Fruit fly (Drosophila melanogaster) whole organism: ENCODE measurements around the gene CG11737.

Experiments
- CG8478 ChIP-seq: fragments of >200 bp; optimal IDR thresholded peaks from 2 replicates; lab custom pipeline; 2018; ENCODE audit warnings: inconsistent platforms
- Dll ChIP-seq: fragments of >200 bp; optimal IDR thresholded peaks from 2 replicates; lab custom pipeline; 2017
- EcR ChIP-seq, 2 experiments: fragments of >200 bp; optimal IDR thresholded peaks; 2 replicates each; lab custom pipeline; 2017; ENCODE audit warnings: missing biosample characterization in 2 of 2, missing genetic modification characterization in 2 of 2, missing genetic modification reagents in 2 of 2
- pan ChIP-seq: fragments of >200 bp; optimal IDR thresholded peaks from 2 replicates; lab custom pipeline; 2017
- psq ChIP-seq: fragments of >200 bp; optimal IDR thresholded peaks from 2 replicates; lab custom pipeline; 2017
- usp ChIP-seq: fragments of >200 bp; optimal IDR thresholded peaks from 2 replicates; lab custom pipeline; 2017; ENCODE audit warnings: missing biosample characterization, missing genetic modification characterization, mixed read lengths

The CG11737 gene

DNA sequence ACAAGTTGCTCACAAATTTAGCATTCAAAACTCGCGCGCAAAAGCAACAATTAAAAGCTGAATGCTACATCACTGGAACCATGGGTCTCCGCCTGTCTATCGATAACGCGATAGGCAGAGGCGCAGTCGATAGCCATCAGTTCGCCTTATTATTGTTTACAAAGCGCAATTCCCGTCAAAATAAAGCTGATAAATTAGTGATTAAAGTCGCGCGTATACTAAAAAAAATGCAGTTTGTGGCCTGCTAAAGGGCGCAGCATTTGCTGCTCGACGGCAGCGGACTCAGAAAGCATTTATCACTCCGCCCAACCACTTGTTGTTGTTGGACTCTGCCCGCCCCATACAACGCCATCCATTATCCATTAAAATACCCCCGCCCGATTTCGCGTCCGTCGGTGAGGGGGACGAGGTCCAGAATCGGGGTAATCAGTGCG, at the start of gene CG11737:
CG11737 (plus strand) TSS at position 117 of the 434 bp plus-strand sequence.
- TF ChIP-seq usp (GFP tag; lab: Kevin White, UChicago) (no peak), pan (lab: Kevin White, UChicago) (peak; percentile 29), CG8478 (lab: Kevin White, UChicago) (no peak), Dll (lab: Kevin White, UChicago) (peak; percentile 36), psq (lab: Kevin White, UChicago) (no peak), EcR (GFP tag; optimal IDR thresholded peaks at IDR 0.05; lab: Kevin White, UChicago) (no peak)

DNA sequence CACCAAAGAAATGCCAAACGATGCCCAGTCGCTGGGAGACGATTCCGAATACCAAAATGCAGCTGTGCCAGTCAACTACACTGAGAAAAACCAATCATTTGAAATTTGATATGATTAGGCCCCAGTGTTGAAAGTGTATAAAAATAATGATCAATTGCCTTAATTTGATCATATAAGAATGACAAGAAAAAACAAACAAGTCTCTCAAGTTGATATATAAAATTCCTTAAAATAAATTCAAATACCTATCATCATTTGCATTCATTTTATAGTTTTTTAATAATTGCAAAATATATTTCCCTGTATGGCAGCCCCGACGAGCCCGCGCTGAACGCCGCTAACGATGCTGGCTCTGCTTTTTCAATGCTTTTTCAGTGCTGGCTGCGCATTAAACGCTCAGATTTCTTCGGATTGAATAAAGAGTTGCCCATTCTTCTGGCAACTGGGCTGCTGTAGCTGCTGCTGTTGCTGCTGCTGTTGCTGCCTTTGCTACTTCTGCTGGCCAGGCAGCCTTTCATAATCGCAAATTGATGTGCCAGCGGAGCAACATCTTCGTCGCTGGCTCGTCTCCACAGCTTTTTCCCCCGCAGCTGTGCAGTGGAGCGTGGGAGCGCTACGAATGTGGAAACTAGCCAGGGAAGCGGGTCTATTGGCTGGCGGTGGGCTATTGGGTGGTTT, 47.8 kb upstream of the CG11737 start:
- TF ChIP-seq Dll (lab: Kevin White, UChicago) (no peak), EcR (GFP tag; optimal IDR thresholded peaks at IDR 0.05; lab: Kevin White, UChicago) (no peak), usp (GFP tag; lab: Kevin White, UChicago) (no peak), pan (lab: Kevin White, UChicago) (no peak), psq (lab: Kevin White, UChicago) (no peak), CG8478 (lab: Kevin White, UChicago) (no peak)

DNA sequence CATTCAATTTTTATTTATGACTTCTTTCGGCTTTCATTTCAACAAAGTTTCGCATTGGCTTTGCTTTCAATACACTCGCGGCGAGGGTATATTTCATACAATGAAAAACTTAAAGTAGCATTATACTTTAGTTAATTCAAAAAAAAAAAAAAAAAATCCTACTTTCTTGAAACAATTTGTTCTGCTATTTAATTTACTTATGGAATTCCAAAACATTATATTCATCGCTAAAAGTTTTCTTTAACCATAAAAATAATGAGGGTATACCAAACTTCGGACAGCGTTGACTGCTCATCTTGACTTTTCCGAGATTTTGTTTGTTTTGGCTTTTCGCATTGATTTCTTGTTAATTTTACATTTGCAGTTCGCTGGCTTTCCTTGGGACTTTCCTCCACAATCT, 47.1 kb upstream of the CG11737 start:
- no peak for TF ChIP-seq EcR (GFP tag; optimal IDR thresholded peaks at IDR 0.05; lab: Kevin White, UChicago)
- no peak for TF ChIP-seq pan (lab: Kevin White, UChicago)
- TF ChIP-seq psq (lab: Kevin White, UChicago), result no peak
- no peak for TF ChIP-seq usp (GFP tag; lab: Kevin White, UChicago)
- no peak for TF ChIP-seq CG8478 (lab: Kevin White, UChicago)
- TF ChIP-seq Dll (lab: Kevin White, UChicago), result no peak

DNA sequence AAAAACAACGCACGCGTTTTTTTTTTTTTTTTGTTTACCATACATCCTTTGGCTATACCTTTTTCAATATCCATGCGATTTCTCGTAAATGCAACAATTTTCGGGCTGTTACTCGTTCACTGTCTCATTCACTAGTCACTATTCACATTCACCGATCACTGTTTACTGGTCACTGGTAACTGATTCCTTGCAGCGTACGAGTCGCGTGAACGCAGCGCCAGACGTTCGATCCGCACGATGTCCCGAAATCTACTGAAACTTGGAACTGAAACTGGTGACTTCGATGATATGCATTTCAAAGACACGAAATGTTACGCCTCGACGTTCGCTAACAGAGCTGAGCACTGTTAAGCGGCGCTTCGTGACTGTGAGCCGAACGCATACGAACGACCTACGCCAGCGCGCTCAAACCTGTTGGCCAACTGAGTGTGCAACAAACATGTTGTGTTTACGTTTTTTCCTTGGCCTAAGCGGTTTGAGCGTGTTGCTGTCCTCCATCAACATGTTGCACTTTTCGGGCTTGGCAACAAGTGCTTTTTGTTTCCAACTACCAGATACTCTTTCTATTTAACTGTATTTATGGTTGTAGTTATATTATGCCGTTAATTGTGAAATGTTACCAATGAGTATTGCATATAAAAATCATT, 40.2 kb upstream of the CG11737 start, which contains the start of gene CG45263:
CG45263 (minus strand) TSS at position 257 of the 647 bp plus-strand sequence.
- TF ChIP-seq pan (lab: Kevin White, UChicago), result no peak
- TF ChIP-seq EcR (GFP tag; optimal IDR thresholded peaks at IDR 0.05; lab: Kevin White, UChicago), result no peak
- no peak for TF ChIP-seq Dll (lab: Kevin White, UChicago)
- TF ChIP-seq CG8478 (lab: Kevin White, UChicago), result no peak
- TF ChIP-seq usp (GFP tag; lab: Kevin White, UChicago), result no peak
- no peak for TF ChIP-seq psq (lab: Kevin White, UChicago)

DNA sequence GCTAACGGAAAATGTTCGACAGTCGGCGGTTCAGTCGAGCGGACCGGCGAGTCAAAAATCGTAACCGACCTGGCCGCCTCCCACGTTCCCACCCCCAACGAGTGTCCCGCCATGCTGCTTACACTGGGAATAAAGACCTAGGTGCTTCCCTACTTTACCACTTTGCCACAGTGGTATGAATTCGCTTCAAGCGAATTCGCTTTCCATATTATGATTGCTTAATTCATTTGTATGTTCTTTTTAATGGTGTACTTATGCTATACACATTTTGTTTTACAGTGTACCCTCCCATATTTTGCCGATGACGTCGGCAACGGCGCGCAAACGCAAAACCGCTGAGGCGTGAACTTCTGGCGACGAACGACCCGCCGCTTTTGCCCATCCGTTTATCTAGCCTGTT, 34.8 kb upstream of the CG11737 start:
- no peak for TF ChIP-seq CG8478 (lab: Kevin White, UChicago)
- no peak for TF ChIP-seq EcR (GFP tag; optimal IDR thresholded peaks at IDR 0.05; lab: Kevin White, UChicago)
- no peak for TF ChIP-seq usp (GFP tag; lab: Kevin White, UChicago)
- no peak for TF ChIP-seq Dll (lab: Kevin White, UChicago)
- TF ChIP-seq pan (lab: Kevin White, UChicago), result no peak
- TF ChIP-seq psq (lab: Kevin White, UChicago), result no peak

DNA sequence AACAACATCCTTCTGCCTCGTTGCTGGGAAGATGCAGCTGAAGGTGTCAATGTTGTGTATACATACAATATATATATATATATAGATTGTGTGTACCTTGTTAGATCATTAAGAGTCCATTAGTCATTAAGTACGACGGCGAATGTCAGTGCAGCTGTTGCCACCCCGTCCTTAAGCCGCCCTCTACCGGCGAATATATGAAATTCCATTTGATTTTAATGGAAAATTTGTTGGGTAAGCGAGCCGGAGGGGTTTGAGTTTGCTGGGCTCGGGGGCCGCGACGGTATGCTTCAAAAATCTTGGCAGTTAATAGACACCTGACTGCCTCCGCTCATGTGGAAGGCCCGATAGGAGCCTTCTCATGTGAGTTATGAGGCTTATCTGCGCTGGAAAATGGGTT, 33.1 kb upstream of the CG11737 start:
- TF ChIP-seq CG8478 (lab: Kevin White, UChicago) (no peak), usp (GFP tag; lab: Kevin White, UChicago) (no peak), psq (lab: Kevin White, UChicago) (no peak)

DNA sequence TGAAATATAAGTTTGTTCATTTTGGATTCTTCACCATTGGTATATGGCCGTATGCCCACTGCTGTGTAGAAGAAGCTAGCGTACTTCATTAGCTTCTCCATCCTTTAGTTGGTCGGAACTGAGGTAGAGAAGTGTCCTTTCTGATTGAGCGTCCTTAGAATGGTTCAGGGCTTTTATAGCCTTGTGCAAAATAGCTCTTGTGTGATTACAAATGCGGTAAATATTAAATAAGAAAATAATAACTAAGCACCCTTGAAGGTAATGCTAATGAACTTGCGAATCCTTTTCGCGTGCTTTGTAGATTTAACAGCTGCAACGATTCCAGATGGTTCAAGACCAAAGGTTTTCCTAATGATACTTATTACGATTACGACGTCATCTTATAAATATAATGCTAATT, 6.4 kb upstream of the CG11737 start, which contains the start of gene Or85b:
Or85b (minus strand) TSS at position 101 of the 400 bp plus-strand sequence.
- no peak for TF ChIP-seq pan (lab: Kevin White, UChicago)

DNA sequence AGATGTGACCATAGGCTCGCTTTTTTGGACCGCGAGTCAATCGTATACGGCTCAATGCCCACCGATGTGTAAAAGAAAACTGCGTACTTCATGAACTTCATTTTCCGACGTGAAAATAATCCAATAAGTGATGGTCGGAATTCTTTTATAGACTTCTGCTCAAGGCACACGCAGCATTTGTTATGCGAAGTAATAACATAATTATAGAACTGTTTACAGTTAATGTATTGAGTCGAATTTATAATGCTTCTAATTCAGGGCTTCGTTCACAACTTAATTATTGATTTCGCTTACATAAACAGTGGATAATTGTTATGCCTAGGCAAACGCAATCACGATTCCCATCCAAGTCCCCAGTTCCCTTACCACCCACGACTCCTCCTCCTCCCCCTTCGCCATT, 4.7 kb upstream of the CG11737 start, which contains the start of gene Or85c:
Or85c (minus strand) TSS at position 101 of the 400 bp plus-strand sequence.
- TF ChIP-seq CG8478 (lab: Kevin White, UChicago), result no peak
- no peak for TF ChIP-seq usp (GFP tag; lab: Kevin White, UChicago)
- TF ChIP-seq psq (lab: Kevin White, UChicago), result no peak

DNA sequence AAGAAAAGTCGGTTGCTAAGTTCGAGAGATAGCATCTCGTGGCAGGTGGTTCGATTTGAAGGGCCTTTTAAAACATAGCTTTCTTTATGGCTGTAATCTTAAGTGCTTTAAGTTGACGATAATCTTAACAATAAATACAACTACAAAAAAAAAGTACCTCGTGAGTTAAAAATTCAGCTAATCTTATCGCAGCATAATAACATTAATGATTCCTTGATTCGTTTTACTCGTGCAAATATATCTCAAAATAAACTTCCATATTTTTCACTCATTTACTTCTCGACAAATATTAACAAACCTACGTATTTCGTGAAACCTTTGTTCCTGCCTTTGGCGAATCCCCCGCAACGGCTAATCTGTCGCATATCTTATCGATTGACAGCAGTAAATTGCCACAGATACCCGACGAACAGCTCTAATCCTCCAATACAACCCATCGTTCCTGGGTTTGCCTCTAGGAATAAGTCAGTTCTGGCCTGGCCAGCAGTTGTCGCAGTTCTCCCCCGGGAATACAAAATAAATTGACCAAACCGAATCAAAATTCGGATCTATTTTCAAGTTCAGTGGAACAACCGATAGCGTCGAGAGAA, 992 bp downstream of the CG11737 start:
- no peak for TF ChIP-seq usp (GFP tag; lab: Kevin White, UChicago)
- TF ChIP-seq pan (lab: Kevin White, UChicago), result no peak
- TF ChIP-seq CG8478 (lab: Kevin White, UChicago), result no peak
- no peak for TF ChIP-seq Dll (lab: Kevin White, UChicago)
- no peak for TF ChIP-seq EcR (GFP tag; optimal IDR thresholded peaks at IDR 0.05; lab: Kevin White, UChicago)
- no peak for TF ChIP-seq psq (lab: Kevin White, UChicago)

DNA sequence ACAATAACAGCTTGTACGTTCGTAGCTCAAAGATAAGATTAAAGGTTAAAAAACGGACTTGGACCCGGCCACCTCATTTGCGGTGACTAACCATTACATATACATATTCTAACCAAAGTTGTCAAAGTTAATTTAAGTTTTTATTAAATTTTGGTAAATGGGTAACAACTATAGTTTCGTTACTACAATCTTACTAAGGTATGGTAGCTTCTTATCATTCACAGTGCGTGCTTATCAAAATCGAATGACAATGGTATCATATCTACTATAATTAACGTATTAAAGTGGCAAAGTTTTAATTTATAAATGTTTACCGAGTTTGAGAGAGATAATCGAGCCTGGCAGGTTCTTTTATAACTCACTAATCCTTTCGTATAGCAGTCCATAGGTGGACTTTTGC, 1.5 kb downstream of the CG11737 start:
- TF ChIP-seq EcR (GFP tag; optimal IDR thresholded peaks at IDR 0.05; lab: Kevin White, UChicago) (no peak), usp (GFP tag; lab: Kevin White, UChicago) (no peak), Dll (lab: Kevin White, UChicago) (no peak), CG8478 (lab: Kevin White, UChicago) (no peak), pan (lab: Kevin White, UChicago) (no peak), psq (lab: Kevin White, UChicago) (no peak)

DNA sequence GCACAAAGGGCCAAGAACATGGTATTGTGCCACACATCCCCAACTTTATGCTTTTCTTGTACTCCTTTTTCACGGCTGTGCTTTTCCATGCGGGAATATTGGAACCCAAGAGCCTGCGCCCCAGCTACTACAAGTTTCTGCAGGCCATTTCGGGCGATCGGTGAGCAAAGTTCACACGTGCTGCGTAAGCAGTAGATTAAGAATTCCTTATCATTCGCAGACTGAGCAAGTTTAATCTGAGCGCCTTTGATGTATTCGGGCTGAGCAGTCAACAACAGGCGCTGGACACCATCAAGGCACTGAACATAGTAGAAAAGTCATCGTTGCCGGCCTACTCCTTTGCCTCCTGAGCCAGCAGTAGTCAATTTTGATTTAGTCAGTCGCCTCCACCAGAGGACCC, 3.1 kb downstream of the CG11737 start:
- TF ChIP-seq psq (lab: Kevin White, UChicago) (no peak), pan (lab: Kevin White, UChicago) (no peak), Dll (lab: Kevin White, UChicago) (no peak), usp (GFP tag; lab: Kevin White, UChicago) (no peak), CG8478 (lab: Kevin White, UChicago) (no peak), EcR (GFP tag; optimal IDR thresholded peaks at IDR 0.05; lab: Kevin White, UChicago) (no peak)
